Worm (Caenorhabditis elegans): ENCODE measurements around the gene F43C1.7.

DNA sequence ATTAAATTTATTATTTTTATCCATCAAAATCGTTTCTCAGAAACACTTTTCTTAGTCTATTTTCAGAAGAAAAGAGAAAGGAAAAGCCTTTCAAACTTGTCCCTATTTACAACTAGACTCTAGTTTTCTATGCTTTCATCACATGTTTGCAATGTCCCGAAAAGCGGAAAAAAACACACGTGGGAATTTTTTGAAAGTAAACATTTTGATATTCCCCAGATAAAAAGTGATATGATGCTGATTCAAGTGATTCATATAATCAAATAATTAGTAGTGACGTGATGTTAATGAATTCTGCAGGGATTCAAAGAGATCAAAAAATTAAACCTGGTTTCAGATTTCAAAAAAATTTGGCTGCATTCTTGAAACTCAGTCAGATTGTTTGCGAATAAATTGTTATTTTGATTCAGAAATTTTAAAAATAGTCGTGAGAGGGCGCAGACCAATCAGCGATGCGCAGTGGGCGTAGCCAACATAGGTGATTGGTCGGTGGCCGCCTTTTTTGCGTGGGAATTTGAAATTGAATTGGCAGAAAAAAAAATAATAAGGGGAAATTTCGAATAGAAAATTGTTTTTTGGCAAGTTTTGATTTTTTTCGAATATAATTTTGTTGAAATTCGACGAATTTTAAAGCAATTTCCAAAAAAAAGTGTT lies 7.6 kb downstream of the F43C1.7 start:
- no peak for TF ChIP-seq unc-62 (GFP tag; optimal IDR thresholded peaks at IDR 0.05)
- no peak for TF ChIP-seq sem-2 (GFP tag; optimal IDR thresholded peaks at IDR 0.05)
